Fruit fly (Drosophila melanogaster): ENCODE measurements around the gene REPTOR-BP.

The REPTOR-BP gene

DNA sequence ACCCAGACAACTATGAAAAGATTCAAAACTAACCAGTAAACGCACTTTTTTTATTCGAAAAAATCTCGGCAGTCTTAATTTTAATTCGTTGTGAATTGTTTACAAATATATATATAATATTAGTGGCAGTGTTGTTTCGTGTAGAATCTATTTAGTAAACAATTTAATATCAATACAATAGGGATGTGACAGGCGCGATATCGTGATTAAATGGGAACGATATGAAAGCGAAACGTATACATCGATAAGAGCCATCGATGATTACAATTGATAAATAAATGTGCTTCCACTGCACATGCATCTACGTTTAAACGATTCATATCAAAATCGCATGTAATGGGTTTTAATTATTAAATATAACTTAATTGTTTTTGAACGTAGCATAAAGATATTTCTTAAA lies 13.4 kb downstream of the REPTOR-BP start (continued):
- TF ChIP-seq CG32767 (GFP tag; IDR thresholded peaks at IDR 0.05) (no peak), hkb (optimal IDR thresholded peaks at IDR 0.05) (no peak), hkb (GFP tag; IDR thresholded peaks at IDR 0.05) (no peak), Dad (GFP tag; optimal IDR thresholded peaks at IDR 0.05) (no peak), otp (GFP tag; IDR thresholded peaks at IDR 0.05) (no peak), bigmax (GFP tag; optimal IDR thresholded peaks at IDR 0.05) (no peak), CG11504 (tag; optimal IDR thresholded peaks at IDR 0.05) (no peak), Deaf1 (tag; optimal IDR thresholded peaks at IDR 0.05) (no peak), sisA (GFP tag; IDR thresholded peaks at IDR 0.05) (no peak), jigr1 (GFP tag; IDR thresholded peaks at IDR 0.05) (no peak), oc (tag; optimal IDR thresholded peaks at IDR 0.05) (no peak), CG31388 (GFP tag; optimal IDR thresholded peaks at IDR 0.05) (no peak), Opbp (GFP tag; IDR thresholded peaks at IDR 0.05; ENCODE audit: partially characterized antibody) (peak; percentile 96), CG8388 (GFP tag; optimal IDR thresholded peaks at IDR 0.05) (no peak), CG14441 (GFP tag; IDR thresholded peaks at IDR 0.05) (no peak), br (optimal IDR thresholded peaks at IDR 0.05) (no peak), CG11247 (GFP tag; IDR thresholded peaks at IDR 0.05) (no peak), Dek (tag; optimal IDR thresholded peaks at IDR 0.05) (no peak), CG34422 (GFP tag; IDR thresholded peaks at IDR 0.05) (no peak), sens-2 (GFP tag; IDR thresholded peaks at IDR 0.05) (no peak), D (optimal IDR thresholded peaks at IDR 0.05) (no peak), D (GFP tag; optimal IDR thresholded peaks at IDR 0.05) (no peak), usp (GFP tag; optimal IDR thresholded peaks at IDR 0.05) (no peak), Optix (GFP tag; IDR thresholded peaks at IDR 0.05) (no peak), grau (tag; optimal IDR thresholded peaks at IDR 0.05) (no peak), fu2 (GFP tag; optimal IDR thresholded peaks at IDR 0.05) (no peak), da (GFP tag; optimal IDR thresholded peaks at IDR 0.05) (no peak), Chrac-16 (GFP tag; optimal IDR thresholded peaks at IDR 0.05) (no peak), bsh (GFP tag; optimal IDR thresholded peaks at IDR 0.05) (no peak), CG7271 (tag; optimal IDR thresholded peaks at IDR 0.05) (no peak), BtbVII (GFP tag; optimal IDR thresholded peaks at IDR 0.05) (no peak), Bgb (GFP tag; IDR thresholded peaks at IDR 0.05; ENCODE audit: partially characterized antibody) (peak; percentile 96), dmrt99B (tag; optimal IDR thresholded peaks at IDR 0.05) (no peak), Asciz (GFP tag; optimal IDR thresholded peaks at IDR 0.05) (no peak), CG32532 (GFP tag; IDR thresholded peaks at IDR 0.05) (no peak), Fer2 (tag; optimal IDR thresholded peaks at IDR 0.05) (no peak), CG42726 (GFP tag; IDR thresholded peaks at IDR 0.05; ENCODE audit: partially characterized antibody) (peak; percentile 97), CG8765 (GFP tag; IDR thresholded peaks at IDR 0.05) (no peak), seq (GFP tag; IDR thresholded peaks at IDR 0.05) (no peak), Atf-2 (GFP tag; optimal IDR thresholded peaks at IDR 0.05) (no peak), CG1832 (GFP tag; optimal IDR thresholded peaks at IDR 0.05) (no peak), CG7745 (tag; optimal IDR thresholded peaks at IDR 0.05) (no peak), CG17802 (tag; optimal IDR thresholded peaks at IDR 0.05) (peak; percentile 59), Sox102F (GFP tag; optimal IDR thresholded peaks at IDR 0.05) (no peak), CG31441 (GFP tag; IDR thresholded peaks at IDR 0.05) (no peak), Tbp (GFP tag; optimal IDR thresholded peaks at IDR 0.05) (no peak), Bdp1 (GFP tag; optimal IDR thresholded peaks at IDR 0.05) (no peak), luna (GFP tag; optimal IDR thresholded peaks at IDR 0.05) (no peak), CG9609 (GFP tag; optimal IDR thresholded peaks at IDR 0.05) (no peak), rib (GFP tag; IDR thresholded peaks at IDR 0.05) (no peak), Myb (GFP tag; optimal IDR thresholded peaks at IDR 0.05) (no peak), wor (GFP tag; IDR thresholded peaks at IDR 0.05) (no peak), CG33557 (GFP tag; optimal IDR thresholded peaks at IDR 0.05) (no peak), CG6854 (GFP tag; optimal IDR thresholded peaks at IDR 0.05) (no peak)
